Fruit fly (Drosophila melanogaster) whole organism, larva: ENCODE results near the gene SNRPG.

ENCODE experiments used
- noc ChIP-seq: fragments of 200-800 bp; sonication (Bioruptor generic); optimal IDR thresholded peaks from 3 replicates; lab custom pipeline; 2019; ENCODE audit warnings: missing biosample characterization, mild to moderate bottlenecking, missing genetic modification characterization, moderate library complexity

SNRPG gene

DNA sequence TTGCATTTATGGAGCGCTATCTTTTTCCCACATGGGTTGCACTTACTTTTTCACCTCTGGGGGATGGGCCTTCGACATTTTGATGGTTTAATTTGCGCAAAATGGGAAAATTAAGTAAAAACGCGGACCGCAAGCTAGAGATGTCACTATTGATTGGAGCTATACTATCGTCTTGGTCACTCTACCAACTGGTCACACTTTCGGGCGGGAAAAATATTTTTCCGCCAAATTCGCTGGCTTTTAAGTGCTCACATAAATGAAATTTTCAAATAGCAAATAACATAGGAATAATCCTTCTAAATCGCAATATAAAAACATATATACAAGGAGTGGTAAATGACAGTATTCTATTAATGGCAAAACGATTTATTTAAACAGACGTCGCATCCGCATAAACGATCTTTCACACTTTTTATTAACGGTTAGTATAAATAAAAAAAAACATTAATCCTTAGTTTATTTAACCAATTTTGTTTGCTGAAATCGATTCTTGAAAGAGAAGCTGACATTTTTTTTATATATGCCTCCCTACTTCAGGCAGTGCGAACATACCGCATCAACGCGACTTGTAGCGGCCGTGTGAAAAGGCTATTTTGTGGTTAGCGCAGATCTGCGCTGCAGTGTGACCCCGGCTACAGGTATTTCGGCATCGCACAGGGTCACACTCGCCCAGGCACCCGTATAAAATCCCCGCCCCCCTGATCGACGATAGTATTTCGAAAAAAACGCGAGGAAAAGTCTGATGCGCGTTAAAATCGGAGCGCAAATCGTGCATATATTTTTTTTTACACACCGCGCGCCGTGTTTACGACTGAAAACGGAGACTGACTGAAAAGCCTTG lies at the start of gene SNRPG, which contains the start of gene mthl1:
TSS of gene SNRPG (minus strand) at position 160 of the 841 bp plus-strand sequence.
TSS of gene mthl1 (plus strand) at position 709 of the 841 bp plus-strand sequence.
- TF ChIP-seq noc (tag; lab: Kevin White, UChicago): no peak

DNA sequence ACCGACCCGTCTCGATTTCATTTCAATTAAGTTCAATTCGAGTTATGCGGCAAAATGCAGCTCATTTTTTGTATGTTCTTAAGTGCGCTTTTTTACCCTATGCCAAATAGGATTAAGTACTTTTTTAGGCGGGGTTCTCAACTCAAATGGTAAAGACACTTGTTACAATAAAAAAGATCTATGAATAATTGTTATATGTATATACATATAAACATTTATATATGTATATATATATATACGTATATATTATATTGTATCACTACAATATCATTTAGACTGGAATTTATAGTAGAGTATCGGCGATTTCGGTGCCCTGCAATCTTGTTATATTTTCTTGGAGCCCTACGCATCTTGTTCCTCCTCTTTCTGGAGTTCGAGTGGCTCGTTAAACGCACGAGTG lies 49.7 kb upstream of the SNRPG start:
- TF ChIP-seq noc (tag; lab: Kevin White, UChicago): no peak

DNA sequence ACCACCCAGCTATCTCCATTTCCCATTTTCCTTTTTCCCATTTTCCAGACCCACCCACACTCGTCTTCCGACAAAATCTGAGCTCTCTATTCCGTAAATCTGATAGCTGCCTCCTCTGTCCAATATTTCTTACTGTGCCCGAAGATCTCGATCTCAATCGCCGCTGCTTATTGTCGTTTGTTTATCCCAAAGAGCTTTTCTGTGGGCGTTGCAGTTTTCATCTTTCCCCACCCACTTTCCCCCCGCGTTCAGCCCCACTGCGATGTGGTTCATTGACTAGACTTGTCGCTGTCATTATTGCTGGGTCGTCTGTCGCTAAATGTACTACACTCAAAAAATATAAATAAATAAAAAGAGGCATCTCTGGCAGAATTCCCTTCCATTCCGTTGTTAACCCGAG lies 49.1 kb upstream of the SNRPG start:
- no peak for TF ChIP-seq noc (tag; lab: Kevin White, UChicago)

DNA sequence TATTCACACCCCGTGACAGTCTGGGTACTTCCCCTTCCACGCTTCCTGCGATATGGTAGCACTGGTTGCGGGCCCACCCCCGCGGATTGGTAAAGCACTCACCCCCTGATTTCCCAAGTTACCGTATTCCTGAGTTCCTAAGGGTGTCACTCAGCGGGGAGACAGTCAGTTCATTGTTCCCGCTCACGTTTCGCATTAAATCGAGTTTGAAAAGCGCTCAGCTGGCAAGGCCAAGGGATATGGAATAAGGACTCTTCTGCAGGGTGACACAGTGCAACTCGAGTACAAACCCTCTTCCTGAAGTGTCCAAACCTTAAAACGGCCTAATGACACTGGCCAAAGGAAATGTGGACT lies 47.9 kb upstream of the SNRPG start:
- TF ChIP-seq noc (tag; lab: Kevin White, UChicago): no peak

DNA sequence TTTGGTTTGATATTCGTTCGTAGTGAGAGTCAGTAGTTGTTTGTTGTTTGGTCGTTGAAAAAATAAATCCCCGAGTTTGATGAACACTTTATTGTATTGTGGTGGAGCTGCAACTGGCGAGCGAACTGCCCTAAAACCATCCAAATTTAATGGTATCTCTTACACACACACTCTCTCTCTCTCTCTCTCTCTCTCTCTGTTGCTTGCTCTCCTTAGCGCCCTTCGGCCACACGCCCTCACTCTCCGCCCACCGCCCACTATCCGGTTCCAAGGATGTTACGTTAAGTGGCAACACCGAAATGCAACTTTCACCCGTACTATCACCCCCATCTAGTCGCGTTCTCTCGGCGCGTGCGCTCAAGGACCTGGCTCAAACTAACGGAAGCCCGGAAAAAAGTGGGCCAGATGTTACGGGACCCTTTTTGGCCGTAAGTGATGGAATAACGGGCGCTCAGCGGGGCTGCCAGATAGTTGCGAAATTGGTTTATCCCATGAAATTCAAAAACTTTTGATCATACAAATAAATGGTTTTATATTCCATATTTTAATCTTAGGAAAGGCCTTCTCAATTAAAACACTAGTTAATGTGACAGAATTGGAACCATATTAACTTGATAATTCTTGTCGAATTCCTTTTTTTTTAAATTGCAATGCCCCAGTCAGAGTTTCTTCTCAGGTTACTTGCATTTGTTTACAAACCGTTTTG lies 47.3 kb upstream of the SNRPG start:
- no peak for TF ChIP-seq noc (tag; lab: Kevin White, UChicago)

dm6 chrX:16683765-16684164 lies 43.5 kb upstream of the SNRPG start, which contains the start of gene Axs:
Axs (minus strand) TSS chrX:16683895.
- TF ChIP-seq noc (tag; lab: Kevin White, UChicago): no peak

DNA sequence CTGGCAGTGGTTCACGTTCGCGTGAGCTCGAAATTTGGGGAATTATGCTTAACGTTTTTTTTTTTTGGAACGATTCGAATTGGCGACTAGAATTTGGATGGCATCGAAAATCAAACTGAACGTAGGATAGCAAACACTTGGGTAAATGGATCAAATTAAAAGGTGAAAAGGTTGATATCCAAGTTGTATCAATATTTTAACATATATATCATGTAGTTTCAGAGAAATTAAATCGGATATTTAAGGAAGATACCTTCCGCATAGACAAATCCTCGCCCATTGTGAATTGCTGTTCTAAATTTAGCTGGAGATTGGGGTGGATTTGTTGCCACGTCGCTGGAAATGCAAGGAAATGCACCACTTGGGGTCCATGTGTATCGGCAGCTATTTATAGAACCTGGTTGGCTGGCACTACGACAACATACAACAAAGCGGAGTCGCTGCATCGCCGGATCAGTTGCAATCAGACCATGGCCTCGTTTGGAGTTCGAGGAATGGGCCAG lies 38.7 kb upstream of the SNRPG start, which contains the start of the genes CG13010 and sing:
TSS of gene CG13010 (minus strand) at position 101 of the 503 bp plus-strand sequence.
TSS of gene sing (plus strand) at position 453 of the 503 bp plus-strand sequence.
- TF ChIP-seq noc (tag; lab: Kevin White, UChicago): no peak

DNA sequence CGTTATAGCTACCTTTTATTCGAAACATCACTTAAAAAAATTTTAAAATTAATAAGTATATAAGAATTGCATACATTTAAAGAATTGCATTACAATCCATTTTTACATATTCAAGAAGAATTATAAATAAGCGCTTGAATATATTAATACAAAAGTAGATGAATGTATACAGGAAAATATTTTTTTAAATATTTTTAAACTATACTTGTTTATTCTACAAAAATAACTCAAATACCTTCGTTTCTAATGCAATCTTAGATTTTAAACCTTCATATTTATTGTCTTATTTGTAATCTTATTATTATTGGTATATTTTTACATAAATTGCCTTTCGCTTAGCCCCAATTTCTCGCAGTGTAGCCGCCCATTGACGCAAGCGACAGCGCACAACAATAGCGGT lies 36.9 kb upstream of the SNRPG start:
- TF ChIP-seq noc (tag; lab: Kevin White, UChicago): no peak

- no peak for TF ChIP-seq noc (tag; lab: Kevin White, UChicago)
These were observed 36.4 kb upstream of the SNRPG start, which contains the start of gene CG13012 for dm6 chrX:16676653-16677052. CG13012 (minus strand) TSS chrX:16676753.

dm6 chrX:16674538-16674937 lies 34.3 kb upstream of the SNRPG start:
- TF ChIP-seq noc (tag; lab: Kevin White, UChicago): no peak

DNA sequence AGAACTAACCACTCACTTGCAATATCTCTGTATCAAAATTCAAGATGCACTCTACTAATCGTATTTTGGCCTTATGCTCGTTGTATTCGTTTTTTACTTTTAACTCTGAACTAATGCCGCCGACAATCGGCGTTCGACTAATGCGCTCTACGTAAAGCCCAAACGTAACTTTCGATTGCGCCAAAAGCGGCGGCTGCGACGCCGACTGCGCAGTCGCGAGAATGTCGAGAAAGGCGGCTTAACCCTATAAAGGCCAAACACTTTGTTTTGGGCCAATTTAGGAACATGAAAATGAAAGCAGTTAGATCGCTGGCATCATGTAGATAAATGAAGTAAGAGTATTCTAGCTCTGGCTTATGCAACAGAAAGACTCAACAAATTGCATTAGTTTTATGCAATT lies 32.7 kb upstream of the SNRPG start:
- no peak for TF ChIP-seq noc (tag; lab: Kevin White, UChicago)

- TF ChIP-seq noc (tag; lab: Kevin White, UChicago): peak; percentile 81
These were observed 30.7 kb upstream of the SNRPG start for dm6 chrX:16670691-16671481.

DNA sequence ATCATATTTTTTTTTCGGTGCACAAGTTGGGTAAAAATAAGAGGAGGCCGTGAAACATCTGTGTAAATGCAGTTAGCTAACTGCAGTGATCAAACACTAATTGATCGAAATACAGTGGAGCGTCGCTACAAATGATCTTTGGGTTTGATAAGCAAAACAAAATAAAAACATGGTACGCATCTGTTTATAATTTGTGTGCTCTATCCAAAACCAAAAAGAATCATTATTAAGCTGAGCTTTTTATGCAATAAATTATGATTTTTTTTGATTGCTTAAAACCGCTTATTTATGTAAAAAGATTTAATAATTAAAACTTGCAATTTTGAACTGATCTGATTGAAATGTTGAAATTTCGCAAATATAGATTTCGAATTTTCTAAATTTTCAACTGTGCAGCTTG lies 30.0 kb upstream of the SNRPG start:
- TF ChIP-seq noc (tag; lab: Kevin White, UChicago): no peak

dm6 chrX:16669849-16670248 lies 29.6 kb upstream of the SNRPG start:
- TF ChIP-seq noc (tag; lab: Kevin White, UChicago): no peak

dm6 chrX:16664405-16665064 lies 24.3 kb upstream of the SNRPG start, which contains the start of gene CG15865:
CG15865 (minus strand) TSS chrX:16664455.
- no peak for TF ChIP-seq noc (tag; lab: Kevin White, UChicago)
